Fruit fly (Drosophila melanogaster): ENCODE measurements around the gene CG7227.
"Not testable (repeated sequence)": the region's sequence is repeated elsewhere in the genome, so short reads cannot be mapped to it uniquely, and the experiment has no call there.

CG7227 gene

dm6 chr2L:7989868-7990267 lies 8.1 kb downstream of the CG7227 start:
- TF ChIP-seq Mnt (GFP tag; optimal IDR thresholded peaks at IDR 0.05) (peak; percentile 1), CG7101 (tag; optimal IDR thresholded peaks at IDR 0.05) (peak; percentile 20), cic (GFP tag; optimal IDR thresholded peaks at IDR 0.05) (peak; percentile 62), CG12768 (GFP tag; optimal IDR thresholded peaks at IDR 0.05) (no peak)

- TF ChIP-seq pad (GFP tag; optimal IDR thresholded peaks at IDR 0.05), result no peak
- no peak for TF ChIP-seq cic (GFP tag; optimal IDR thresholded peaks at IDR 0.05)
- no peak for TF ChIP-seq Crg-1 (GFP tag; optimal IDR thresholded peaks at IDR 0.05)
- TF ChIP-seq toe (GFP tag; optimal IDR thresholded peaks at IDR 0.05), result no peak
- no peak for TF ChIP-seq CG11617 (GFP tag; optimal IDR thresholded peaks at IDR 0.05)
- no peak for TF ChIP-seq tj (GFP tag; optimal IDR thresholded peaks at IDR 0.05)
- TF ChIP-seq CG14711 (tag; optimal IDR thresholded peaks at IDR 0.05), result no peak
- no peak for TF ChIP-seq ovo (GFP tag; optimal IDR thresholded peaks at IDR 0.05)
- no peak for TF ChIP-seq bab1 (GFP tag; optimal IDR thresholded peaks at IDR 0.05)
- TF ChIP-seq CG7101 (tag; optimal IDR thresholded peaks at IDR 0.05), result no peak
- no peak for TF ChIP-seq CG5204 (GFP tag; optimal IDR thresholded peaks at IDR 0.05)
- TF ChIP-seq CG33017 (tag; optimal IDR thresholded peaks at IDR 0.05), result no peak
- no peak for TF ChIP-seq kay (GFP tag; ENCODE audit: borderline replicate concordance)
- no peak for TF ChIP-seq Clk (GFP tag; optimal IDR thresholded peaks at IDR 0.05)
- TF ChIP-seq Hr96 (GFP tag; optimal IDR thresholded peaks at IDR 0.05), result no peak
- TF ChIP-seq cnc (optimal IDR thresholded peaks at IDR 0.05), result no peak
- TF ChIP-seq CG1620 (GFP tag; optimal IDR thresholded peaks at IDR 0.05), result no peak
These were observed 11.7 kb downstream of the CG7227 start for dm6 chr2L:7986210-7986609.

- TF ChIP-seq Hr96 (GFP tag; optimal IDR thresholded peaks at IDR 0.05) (peak; percentile 1), Crg-1 (GFP tag; optimal IDR thresholded peaks at IDR 0.05) (peak; percentile 24), CG33017 (tag; optimal IDR thresholded peaks at IDR 0.05) (no peak), CG14711 (tag; optimal IDR thresholded peaks at IDR 0.05) (peak; percentile 2), cic (GFP tag; optimal IDR thresholded peaks at IDR 0.05) (peak; percentile 62), Mnt (GFP tag; optimal IDR thresholded peaks at IDR 0.05) (peak; percentile 55), kay (GFP tag; ENCODE audit: borderline replicate concordance) (no peak), tj (GFP tag; optimal IDR thresholded peaks at IDR 0.05) (peak; percentile 27), CG11617 (GFP tag; optimal IDR thresholded peaks at IDR 0.05) (peak; percentile 29)
These were observed 12.9 kb downstream of the CG7227 start for dm6 chr2L:7984889-7985514.

- TF ChIP-seq CG7101 (tag; optimal IDR thresholded peaks at IDR 0.05), result peak; percentile 3
- TF ChIP-seq CG7045 (GFP tag; optimal IDR thresholded peaks at IDR 0.05), result no peak
- TF ChIP-seq CG33017 (tag; optimal IDR thresholded peaks at IDR 0.05), result peak; percentile 4
- TF ChIP-seq bab1 (GFP tag; optimal IDR thresholded peaks at IDR 0.05), result peak; percentile 12
- TF ChIP-seq Mnt (GFP tag; optimal IDR thresholded peaks at IDR 0.05), result peak; percentile 89
- no peak for TF ChIP-seq toe (GFP tag; optimal IDR thresholded peaks at IDR 0.05)
- TF ChIP-seq Clk (GFP tag; optimal IDR thresholded peaks at IDR 0.05), result no peak
- peak; percentile 90 for TF ChIP-seq kay (GFP tag; ENCODE audit: borderline replicate concordance)
- TF ChIP-seq CG12768 (GFP tag; optimal IDR thresholded peaks at IDR 0.05), result no peak
- no peak for TF ChIP-seq CG5204 (GFP tag; optimal IDR thresholded peaks at IDR 0.05)
These were observed 13.7 kb downstream of the CG7227 start, which contains the start of gene Snoo for dm6 chr2L:7984059-7984800. Gene Snoo, minus strand, starts transcription at chr2L:7984196.

- TF ChIP-seq toe (GFP tag; optimal IDR thresholded peaks at IDR 0.05); CG14711 (tag; optimal IDR thresholded peaks at IDR 0.05); Crg-1 (GFP tag; optimal IDR thresholded peaks at IDR 0.05): not testable (repeated sequence)
These were observed 14.3 kb downstream of the CG7227 start, which contains the start of gene CG7231 for dm6 chr2L:7983646-7984045. Gene CG7231, plus strand, starts transcription at chr2L:7983946.

- TF ChIP-seq Crg-1 (GFP tag; optimal IDR thresholded peaks at IDR 0.05) (no peak), cic (GFP tag; optimal IDR thresholded peaks at IDR 0.05) (no peak), tj (GFP tag; optimal IDR thresholded peaks at IDR 0.05) (peak; percentile 35), bab1 (GFP tag; optimal IDR thresholded peaks at IDR 0.05) (no peak), ovo (GFP tag; optimal IDR thresholded peaks at IDR 0.05) (no peak), toe (GFP tag; optimal IDR thresholded peaks at IDR 0.05) (no peak), CG7045 (GFP tag; optimal IDR thresholded peaks at IDR 0.05) (no peak), Mnt (GFP tag; optimal IDR thresholded peaks at IDR 0.05) (peak; percentile 23), Hr96 (GFP tag; optimal IDR thresholded peaks at IDR 0.05) (no peak), CG5204 (GFP tag; optimal IDR thresholded peaks at IDR 0.05) (no peak), CG14711 (tag; optimal IDR thresholded peaks at IDR 0.05) (no peak), CG1620 (GFP tag; optimal IDR thresholded peaks at IDR 0.05) (no peak), pad (GFP tag; optimal IDR thresholded peaks at IDR 0.05) (no peak), CG33017 (tag; optimal IDR thresholded peaks at IDR 0.05) (no peak), Clk (GFP tag; optimal IDR thresholded peaks at IDR 0.05) (no peak), kay (GFP tag; ENCODE audit: borderline replicate concordance) (no peak), CG11617 (GFP tag; optimal IDR thresholded peaks at IDR 0.05) (no peak)
These were observed 21.2 kb downstream of the CG7227 start for dm6 chr2L:7976738-7977137.
